Fruit fly (Drosophila melanogaster) whole organism, wandering third instar larva: ENCODE results near the gene CG15213.

Source experiments
- Abd-B ChIP-seq: fragments of >200 bp; optimal IDR thresholded peaks from 2 replicates; lab custom pipeline; 2017; ENCODE audit warnings: missing biosample characterization, missing genetic modification characterization
- CG32264 ChIP-seq: fragments of 200-800 bp; sonication (Bioruptor generic); optimal IDR thresholded peaks from 2 replicates; lab custom pipeline; 2016; ENCODE audit warnings: missing biosample characterization, missing genetic modification characterization
- CG9705 ChIP-seq: fragments of 200-800 bp; sonication (Bioruptor generic); optimal IDR thresholded peaks from 2 replicates; lab custom pipeline; 2018; ENCODE audit warnings: missing biosample characterization, mild to moderate bottlenecking, missing genetic modification characterization
- CrebA ChIP-seq: fragments of 200-800 bp; sonication (Bioruptor generic); optimal IDR thresholded peaks from 2 replicates; lab custom pipeline; 2016; ENCODE audit warnings: missing biosample characterization, mild to moderate bottlenecking, missing genetic modification characterization, borderline replicate concordance
- Dfd ChIP-seq: fragments of >200 bp; optimal IDR thresholded peaks from 2 replicates; lab custom pipeline; 2017; ENCODE audit warnings: missing biosample characterization, missing genetic modification characterization
- Dif ChIP-seq: fragments of 200-275, 200-300 bp; sonication (Bioruptor generic); optimal IDR thresholded peaks from 2 replicates; lab custom pipeline; 2018; ENCODE audit warnings: missing biosample characterization, missing genetic modification characterization; ENCODE audit not compliant: partially characterized antibody
- GATAd ChIP-seq: sonication (Bioruptor generic); optimal IDR thresholded peaks from 2 replicates; lab custom pipeline; 2016; ENCODE audit warnings: missing biosample characterization, missing genetic modification characterization
- HLH106 ChIP-seq: fragments of 200-800 bp; optimal IDR thresholded peaks from 3 replicates; lab custom pipeline; 2019; ENCODE audit warnings: missing biosample characterization, mild to moderate bottlenecking, missing genetic modification characterization, moderate library complexity
- Hnf4 ChIP-seq: fragments of 200-800 bp; sonication (Bioruptor generic); optimal IDR thresholded peaks from 2 replicates; lab custom pipeline; 2016; ENCODE audit warnings: missing biosample characterization, mild to moderate bottlenecking, missing genetic modification characterization
- Hr78 ChIP-seq: fragments of >200 bp; optimal IDR thresholded peaks from 2 replicates; lab custom pipeline; 2017; ENCODE audit warnings: missing biosample characterization, missing genetic modification characterization
- Hr83 ChIP-seq: fragments of 200-300 bp; sonication (Bioruptor generic); optimal IDR thresholded peaks from 2 replicates; lab custom pipeline; 2016; ENCODE audit warnings: missing biosample characterization, mild to moderate bottlenecking, missing genetic modification characterization, moderate library complexity; ENCODE audit not compliant: poor library complexity, severe bottlenecking
- Jra ChIP-seq: sonication (Bioruptor generic); optimal IDR thresholded peaks from 2 replicates; lab custom pipeline; 2016; ENCODE audit warnings: missing biosample characterization, missing genetic modification characterization
- Mio ChIP-seq: sonication (Bioruptor generic); optimal IDR thresholded peaks from 2 replicates; lab custom pipeline; 2016; ENCODE audit warnings: missing biosample characterization, missing genetic modification characterization
- Myc ChIP-seq: fragments of >200 bp; optimal IDR thresholded peaks from 2 replicates; lab custom pipeline; 2017
- OdsH ChIP-seq: fragments of 200-800 bp; sonication (Bioruptor generic); optimal IDR thresholded peaks from 2 replicates; lab custom pipeline; 2016; ENCODE audit warnings: missing biosample characterization, mild to moderate bottlenecking, missing genetic modification characterization
- Rel ChIP-seq, 2 experiments: fragments of 200-800 bp; sonication (Bioruptor generic) in 1 of 2; optimal IDR thresholded peaks; 2 replicates in 1 of 2; 3 replicates in 1 of 2; lab custom pipeline; 2016 to 2019; ENCODE audit warnings: mild to moderate bottlenecking in 2 of 2, missing biosample characterization in 2 of 2, missing genetic modification characterization in 2 of 2, moderate library complexity in 1 of 2
- Sp1 ChIP-seq: fragments of 200-800 bp; sonication (Bioruptor generic); optimal IDR thresholded peaks from 3 replicates; lab custom pipeline; 2019; ENCODE audit warnings: missing biosample characterization, mild to moderate bottlenecking, missing genetic modification characterization, moderate library complexity
- Vsx2 ChIP-seq: fragments of 200-300, 225-300 bp; sonication (Bioruptor generic); optimal IDR thresholded peaks from 2 replicates; lab custom pipeline; 2018; ENCODE audit warnings: missing biosample characterization, missing genetic modification characterization; ENCODE audit not compliant: partially characterized antibody
- br ChIP-seq: fragments of 200-800 bp; sonication (Bioruptor generic); optimal IDR thresholded peaks from 2 replicates; lab custom pipeline; 2016; ENCODE audit warnings: missing biosample characterization, missing genetic modification characterization
- brk ChIP-seq: fragments of 200-800 bp; sonication (Bioruptor generic); optimal IDR thresholded peaks from 2 replicates; lab custom pipeline; 2016; ENCODE audit warnings: missing biosample characterization, mild to moderate bottlenecking, missing genetic modification characterization
- dl ChIP-seq, 2 experiments: fragments of 175-275, 200-275 bp in 1 of 2; fragments of 200-275 bp in 1 of 2; sonication (Bioruptor generic); optimal IDR thresholded peaks; lab custom pipeline; 2018; ENCODE audit warnings: mild to moderate bottlenecking in 2 of 2, missing biosample characterization in 2 of 2, missing genetic modification characterization in 2 of 2, moderate library complexity in 2 of 2; ENCODE audit not compliant: partially characterized antibody in 2 of 2, insufficient read depth in 1 of 2
- dsf ChIP-seq: sonication (Bioruptor generic); optimal IDR thresholded peaks from 2 replicates; lab custom pipeline; 2016; ENCODE audit warnings: missing biosample characterization, missing genetic modification characterization, borderline replicate concordance
- ey ChIP-seq: fragments of 200-800 bp; sonication (Bioruptor generic); optimal IDR thresholded peaks from 2 replicates; lab custom pipeline; 2016; ENCODE audit warnings: missing biosample characterization, missing genetic modification characterization
- foxo ChIP-seq, 2 experiments: fragments of 200-800 bp; sonication (Bioruptor generic); optimal IDR thresholded peaks; 2 replicates in 1 of 2; 3 replicates in 1 of 2; lab custom pipeline; 2016 to 2017; ENCODE audit warnings: missing biosample characterization in 2 of 2, missing genetic modification characterization in 2 of 2
- fru ChIP-seq: fragments of 200-800 bp; sonication (Bioruptor generic); optimal IDR thresholded peaks from 3 replicates; lab custom pipeline; 2016; ENCODE audit warnings: missing biosample characterization, mild to moderate bottlenecking, missing genetic modification characterization
- h ChIP-seq: fragments of 200-800 bp; sonication (Bioruptor generic); optimal IDR thresholded peaks from 3 replicates; lab custom pipeline; 2016; ENCODE audit warnings: missing biosample characterization, mild to moderate bottlenecking, missing genetic modification characterization
- lola ChIP-seq: fragments of >200 bp; optimal IDR thresholded peaks from 2 replicates; lab custom pipeline; 2017; ENCODE audit warnings: missing biosample characterization, missing genetic modification characterization
- psq ChIP-seq: fragments of 200-800 bp; sonication (Bioruptor generic); optimal IDR thresholded peaks from 3 replicates; lab custom pipeline; 2017; ENCODE audit warnings: missing biosample characterization, mild to moderate bottlenecking, missing genetic modification characterization, moderate library complexity
- rgr ChIP-seq: fragments of 200-800 bp; sonication (Bioruptor generic); optimal IDR thresholded peaks from 3 replicates; lab custom pipeline; 2016; ENCODE audit warnings: missing biosample characterization, mild to moderate bottlenecking, missing genetic modification characterization
- sage ChIP-seq: fragments of 200-800 bp; sonication (Bioruptor generic); optimal IDR thresholded peaks from 2 replicates; lab custom pipeline; 2016; ENCODE audit warnings: missing biosample characterization, mild to moderate bottlenecking, missing genetic modification characterization
- sv ChIP-seq: fragments of 200-800 bp; sonication (Bioruptor generic); optimal IDR thresholded peaks from 3 replicates; lab custom pipeline; 2016; ENCODE audit warnings: missing biosample characterization, missing genetic modification characterization
- tai ChIP-seq: sonication (Bioruptor generic); optimal IDR thresholded peaks from 2 replicates; lab custom pipeline; 2016; ENCODE audit warnings: missing biosample characterization, missing genetic modification characterization
- usp ChIP-seq: fragments of >200 bp; optimal IDR thresholded peaks from 2 replicates; lab custom pipeline; 2017; ENCODE audit warnings: missing biosample characterization, missing genetic modification characterization
- woc ChIP-seq: sonication (Bioruptor generic); optimal IDR thresholded peaks from 2 replicates; lab custom pipeline; 2016; ENCODE audit warnings: missing biosample characterization, mild to moderate bottlenecking, missing genetic modification characterization

Gene CG15213

dm6 chr3L:5152354-5152806 lies 19.4 kb upstream of the CG15213 start, which contains the start of the genes Gen and Srp54k:
Gene Gen, minus strand, starts transcription at chr3L:5152376.
Gene Srp54k, plus strand, starts transcription at chr3L:5152678.
- TF ChIP-seq sv (GFP tag; lab: Kevin White, UChicago), result peak; percentile 7
- peak; percentile 1 for TF ChIP-seq psq (GFP tag; lab: Kevin White, UChicago)
- TF ChIP-seq ey (GFP tag; lab: Kevin White, UChicago), result peak; percentile 36
- peak; percentile 39 for TF ChIP-seq Dif (GFP tag; lab: Kevin White, UChicago)
- no peak for TF ChIP-seq Rel (GFP tag; optimal IDR thresholded peaks at IDR 0.05; lab: Kevin White, UChicago)
- TF ChIP-seq Rel (tag; optimal IDR thresholded peaks at IDR 0.05; lab: Kevin White, UChicago), result peak; percentile 6
- no peak for TF ChIP-seq CG32264 (GFP tag; lab: Kevin White, UChicago)
- peak; percentile 32 for TF ChIP-seq OdsH (GFP tag; lab: Kevin White, UChicago)
- peak; percentile 100 for TF ChIP-seq Myc
- TF ChIP-seq Vsx2 (GFP tag; lab: Kevin White, UChicago), result no peak
- TF ChIP-seq br (GFP tag; lab: Kevin White, UChicago), result no peak
- no peak for TF ChIP-seq Hr78
- no peak for TF ChIP-seq Hr83 (GFP tag; lab: Kevin White, UChicago)
- no peak for TF ChIP-seq dl (GFP tag; optimal IDR thresholded peaks at IDR 0.05; lab: Kevin White, UChicago; ENCODE audit: insufficient read depth in 1 of 2, partially characterized antibody in 2 of 2)
- TF ChIP-seq Jra (GFP tag; lab: Kevin White, UChicago), result no peak
- TF ChIP-seq rgr (GFP tag; lab: Kevin White, UChicago), result no peak
- TF ChIP-seq h, result no peak
- TF ChIP-seq Dfd (GFP tag; lab: Kevin White, UChicago), result no peak
- no peak for TF ChIP-seq tai
- no peak for TF ChIP-seq GATAd (GFP tag; lab: Kevin White, UChicago)
- peak; percentile 13 for TF ChIP-seq CG9705 (GFP tag; lab: Kevin White, UChicago)
- TF ChIP-seq HLH106 (tag; lab: Kevin White, UChicago), result peak; percentile 43
- TF ChIP-seq brk, result no peak
- TF ChIP-seq usp (GFP tag; lab: Kevin White, UChicago), result no peak
- TF ChIP-seq Mio, result no peak
- no peak for TF ChIP-seq fru
- no peak for TF ChIP-seq foxo (GFP tag; optimal IDR thresholded peaks at IDR 0.05; lab: Kevin White, UChicago)
- TF ChIP-seq sage (GFP tag; lab: Kevin White, UChicago), result no peak
- no peak for TF ChIP-seq Hnf4 (GFP tag; lab: Kevin White, UChicago)
- no peak for TF ChIP-seq lola (GFP tag; lab: Kevin White, UChicago)
- no peak for TF ChIP-seq woc
- no peak for TF ChIP-seq dsf (GFP tag; lab: Kevin White, UChicago)
- peak; percentile 48 for TF ChIP-seq Sp1 (GFP tag; lab: Kevin White, UChicago)
- no peak for TF ChIP-seq Abd-B (GFP tag; lab: Kevin White, UChicago)
- no peak for TF ChIP-seq CrebA (GFP tag; lab: Kevin White, UChicago)

dm6 chr3L:5145814-5146244 lies 12.8 kb upstream of the CG15213 start, which contains the start of the genes Fitm and AlaRS-m:
Gene Fitm, minus strand, starts transcription at chr3L:5146063.
Gene AlaRS-m, plus strand, starts transcription at chr3L:5146098.
- TF ChIP-seq brk (no peak), Rel (GFP tag; optimal IDR thresholded peaks at IDR 0.05; lab: Kevin White, UChicago) (no peak), Rel (tag; optimal IDR thresholded peaks at IDR 0.05; lab: Kevin White, UChicago) (peak; percentile 32), Myc (peak; percentile 58)

dm6 chr3L:5141380-5142101 lies 8.5 kb upstream of the CG15213 start, which contains the start of the genes Dhrs4 and Gdap1:
Gene Dhrs4, minus strand, starts transcription at chr3L:5141646.
Gene Gdap1, plus strand, starts transcription at chr3L:5141953.
- no peak for TF ChIP-seq OdsH (GFP tag; lab: Kevin White, UChicago)
- TF ChIP-seq Sp1 (GFP tag; lab: Kevin White, UChicago), result no peak
- peak; percentile 22 for TF ChIP-seq Myc
- TF ChIP-seq tai, result no peak
- TF ChIP-seq, all 38 proteins: peak for 1
